Fruit fly (Drosophila melanogaster) whole organism, embryonic: ENCODE data around the gene CG13113.

ENCODE experiments used
- Adf1 ChIP-seq: fragments of 200-800 bp; sonication (Bioruptor generic); IDR thresholded peaks from 2 replicates; pipeline ENCODE4 v1.3.6; 2022; ENCODE audit warnings: missing biosample characterization, missing genetic modification characterization
- BEAF-32 ChIP-seq: fragments of 200-800 bp; sonication (Bioruptor generic); optimal IDR thresholded peaks from 3 replicates; lab custom pipeline; 2017; ENCODE audit warnings: missing biosample characterization, missing genetic modification characterization, mild to moderate bottlenecking, moderate library complexity, missing genetic modification reagents
- CG11456 ChIP-seq: fragments of 200-800 bp; sonication (Bioruptor generic); IDR thresholded peaks from 3 replicates; pipeline ENCODE4 v1.3.6; 2022; ENCODE audit warnings: missing biosample characterization, missing genetic modification characterization
- CG12236 ChIP-seq: fragments of 200-800 bp; sonication (Bioruptor generic); optimal IDR thresholded peaks from 2 replicates; lab custom pipeline; 2016; ENCODE audit warnings: missing biosample characterization, missing genetic modification characterization
- CG12299 ChIP-seq: fragments of 200-800 bp; sonication (Bioruptor generic); optimal IDR thresholded peaks from 2 replicates; lab custom pipeline; 2018; ENCODE audit warnings: missing biosample characterization, mild to moderate bottlenecking, missing genetic modification characterization
- CG15601 ChIP-seq: fragments of 200-800 bp; sonication (Bioruptor generic); optimal IDR thresholded peaks from 3 replicates; lab custom pipeline; 2019; ENCODE audit warnings: missing biosample characterization, mild to moderate bottlenecking, missing genetic modification characterization, moderate library complexity
- CG1792 ChIP-seq: fragments of 200-800 bp; sonication (Bioruptor generic); optimal IDR thresholded peaks from 2 replicates; lab custom pipeline; 2016; ENCODE audit warnings: missing biosample characterization, missing genetic modification characterization
- CG31365 ChIP-seq: fragments of 200-800 bp; sonication (Bioruptor generic); optimal IDR thresholded peaks from 2 replicates; lab custom pipeline; 2018; ENCODE audit warnings: missing biosample characterization, mild to moderate bottlenecking, missing genetic modification characterization
- CG31441 ChIP-seq: fragments of 200-800 bp; sonication (Bioruptor generic); IDR thresholded peaks from 2 replicates; pipeline ENCODE4 v1.3.6; 2022; ENCODE audit warnings: missing biosample characterization, missing genetic modification characterization
- CG3163 ChIP-seq: fragments of 200-800 bp; sonication (Bioruptor generic); optimal IDR thresholded peaks from 3 replicates; lab custom pipeline; 2016; ENCODE audit warnings: missing biosample characterization, missing genetic modification characterization
- CG42726 ChIP-seq: fragments of 200-800 bp; sonication (Bioruptor generic); IDR thresholded peaks from 2 replicates; pipeline ENCODE4 v1.3.6; 2022; ENCODE audit warnings: missing biosample characterization, missing genetic modification characterization; ENCODE audit not compliant: partially characterized antibody
- CG4282 ChIP-seq: fragments of 200-800 bp; sonication (Bioruptor generic); optimal IDR thresholded peaks from 2 replicates; lab custom pipeline; 2016; ENCODE audit warnings: missing biosample characterization, missing genetic modification characterization
- CG4820 ChIP-seq: fragments of 200-800 bp; sonication (Bioruptor generic); optimal IDR thresholded peaks from 3 replicates; lab custom pipeline; 2016; ENCODE audit warnings: missing biosample characterization, missing genetic modification characterization
- CG4854 ChIP-seq: fragments of 200-800 bp; sonication (Bioruptor generic); optimal IDR thresholded peaks from 2 replicates; lab custom pipeline; 2016; ENCODE audit warnings: missing biosample characterization, missing genetic modification characterization, inconsistent platforms
- CG5953 ChIP-seq: fragments of 200-800 bp; sonication (Bioruptor generic); IDR thresholded peaks from 2 replicates; pipeline ENCODE4 v1.3.6; 2022; ENCODE audit warnings: missing biosample characterization, missing genetic modification characterization
- CG6683 ChIP-seq: fragments of 200-800 bp; sonication (Bioruptor generic); optimal IDR thresholded peaks from 2 replicates; lab custom pipeline; 2017; ENCODE audit warnings: missing biosample characterization, mild to moderate bottlenecking, missing genetic modification characterization, missing genetic modification reagents
- CG7556 ChIP-seq: fragments of 200-800 bp; sonication (Bioruptor generic); optimal IDR thresholded peaks from 2 replicates; lab custom pipeline; 2017; ENCODE audit warnings: missing biosample characterization, mild to moderate bottlenecking, missing genetic modification characterization
- CG8089 ChIP-seq: fragments of 200-800 bp; sonication (Bioruptor generic); optimal IDR thresholded peaks from 3 replicates; lab custom pipeline; 2016; ENCODE audit warnings: missing biosample characterization, missing genetic modification characterization
- CG8765 ChIP-seq: fragments of 200-800 bp; sonication (Bioruptor generic); IDR thresholded peaks from 2 replicates; pipeline ENCODE4 v1.3.6; 2022; ENCODE audit warnings: missing biosample characterization, missing genetic modification characterization
- CkIIα-i1 ChIP-seq: fragments of 200-800 bp; sonication (Bioruptor generic); IDR thresholded peaks from 2 replicates; pipeline ENCODE4 v1.3.6; 2022; ENCODE audit warnings: missing biosample characterization, missing genetic modification characterization
- D ChIP-seq, 2 experiments: fragments of 200-800 bp in 1 of 2; fragments of >200 bp in 1 of 2; sonication (Bioruptor generic) in 1 of 2; optimal IDR thresholded peaks; 2 replicates in 1 of 2; 3 replicates in 1 of 2; lab custom pipeline; 2017; ENCODE audit warnings: mild to moderate bottlenecking in 1 of 2, missing biosample characterization in 1 of 2, missing genetic modification characterization in 1 of 2, missing genetic modification reagents in 1 of 2
- Dip3 ChIP-seq: fragments of 200-800 bp; sonication (Bioruptor generic); optimal IDR thresholded peaks from 3 replicates; lab custom pipeline; 2016; ENCODE audit warnings: missing biosample characterization, missing genetic modification characterization
- Eip74EF ChIP-seq, 2 experiments: fragments of 200-800 bp in 1 of 2; fragments of >200 bp in 1 of 2; sonication (Bioruptor generic) in 1 of 2; optimal IDR thresholded peaks; 2 replicates each; lab custom pipeline; 2017 to 2019; ENCODE audit warnings: missing biosample characterization in 2 of 2, missing genetic modification characterization in 2 of 2, mild to moderate bottlenecking in 1 of 2, moderate library complexity in 1 of 2
- Ets97D ChIP-seq: fragments of 200-800 bp; sonication (Bioruptor generic); optimal IDR thresholded peaks from 3 replicates; lab custom pipeline; 2016; ENCODE audit warnings: missing biosample characterization, missing genetic modification characterization
- Hr39 ChIP-seq: fragments of >200 bp; optimal IDR thresholded peaks from 2 replicates; lab custom pipeline; 2017
- Lpt ChIP-seq: fragments of >200 bp; optimal IDR thresholded peaks from 2 replicates; lab custom pipeline; 2018; ENCODE audit warnings: missing biosample characterization, missing genetic modification characterization
- Meics ChIP-seq: fragments of 200-800 bp; sonication (Bioruptor generic); optimal IDR thresholded peaks from 2 replicates; lab custom pipeline; 2017; ENCODE audit warnings: missing biosample characterization, mild to moderate bottlenecking, missing genetic modification characterization
- NC2β ChIP-seq: fragments of 200-800 bp; sonication (Bioruptor generic); optimal IDR thresholded peaks from 2 replicates; lab custom pipeline; 2016; ENCODE audit warnings: missing biosample characterization, missing genetic modification characterization
- Rfx ChIP-seq: fragments of 200-800 bp; sonication (Bioruptor generic); IDR thresholded peaks from 2 replicates; pipeline ENCODE4 v1.3.6; 2022; ENCODE audit warnings: missing biosample characterization, missing genetic modification characterization
- ap ChIP-seq: fragments of 200-800 bp; sonication (Bioruptor generic); IDR thresholded peaks from 2 replicates; pipeline ENCODE4 v1.3.6; 2022; ENCODE audit warnings: missing biosample characterization, missing genetic modification characterization
- chif ChIP-seq, 2 experiments: fragments of 200-800 bp; sonication (Bioruptor generic); optimal IDR thresholded peaks; 3 replicates each; lab custom pipeline; 2016; ENCODE audit warnings: missing biosample characterization in 2 of 2, missing genetic modification characterization in 2 of 2
- fd96Cb ChIP-seq: fragments of 200-800 bp; sonication (Bioruptor generic); optimal IDR thresholded peaks from 2 replicates; lab custom pipeline; 2018; ENCODE audit warnings: missing biosample characterization, mild to moderate bottlenecking, missing genetic modification characterization, moderate library complexity
- ftz-f1 ChIP-seq: fragments of 200-800 bp; sonication (Bioruptor generic); optimal IDR thresholded peaks from 2 replicates; lab custom pipeline; 2016; ENCODE audit warnings: missing biosample characterization, missing genetic modification characterization
- grn ChIP-seq: fragments of 200-800 bp; sonication (Bioruptor generic); optimal IDR thresholded peaks from 3 replicates; lab custom pipeline; 2017; ENCODE audit warnings: missing biosample characterization, missing genetic modification characterization
- hb ChIP-seq: fragments of 200-800 bp; sonication (Bioruptor generic); IDR thresholded peaks from 3 replicates; pipeline ENCODE4 v1.3.6; 2022; ENCODE audit warnings: missing biosample characterization, missing genetic modification characterization; ENCODE audit not compliant: partially characterized antibody
- hth ChIP-seq: fragments of >200 bp; optimal IDR thresholded peaks from 2 replicates; lab custom pipeline; 2017; ENCODE audit warnings: inconsistent platforms
- ind ChIP-seq: fragments of 200-800 bp; sonication (Bioruptor generic); optimal IDR thresholded peaks from 3 replicates; lab custom pipeline; 2016; ENCODE audit warnings: missing biosample characterization, missing genetic modification characterization
- mam ChIP-seq: fragments of 200-800 bp; sonication (Bioruptor generic); optimal IDR thresholded peaks from 3 replicates; lab custom pipeline; 2016; ENCODE audit warnings: missing biosample characterization, missing genetic modification characterization
- onecut ChIP-seq: fragments of 200-800 bp; sonication (Bioruptor generic); IDR thresholded peaks from 2 replicates; pipeline ENCODE4 v1.3.6; 2022; ENCODE audit warnings: missing biosample characterization, missing genetic modification characterization
- p53 ChIP-seq: fragments of 200-800 bp; sonication (Bioruptor generic); optimal IDR thresholded peaks from 2 replicates; lab custom pipeline; 2016; ENCODE audit warnings: missing biosample characterization, missing genetic modification characterization
- salm ChIP-seq: fragments of 200-800 bp; sonication (Bioruptor generic); optimal IDR thresholded peaks from 2 replicates; lab custom pipeline; 2018; ENCODE audit warnings: missing biosample characterization, mild to moderate bottlenecking, missing genetic modification characterization
- sc ChIP-seq, 3 experiments: fragments of >200 bp in 2 of 3; fragments of 200-800 bp in 1 of 3; sonication (Bioruptor generic) in 1 of 3; optimal IDR thresholded peaks; 2 replicates in 2 of 3; 3 replicates in 1 of 3; lab custom pipeline; 2017; ENCODE audit warnings: mild to moderate bottlenecking in 1 of 3, missing biosample characterization in 1 of 3, missing genetic modification characterization in 1 of 3, missing genetic modification reagents in 1 of 3
- slp2 ChIP-seq: fragments of 200-800 bp; sonication (Bioruptor generic); optimal IDR thresholded peaks from 2 replicates; lab custom pipeline; 2016; ENCODE audit warnings: missing biosample characterization, missing genetic modification characterization
- stc ChIP-seq: fragments of 200-800 bp; sonication (Bioruptor generic); IDR thresholded peaks from 2 replicates; pipeline ENCODE4 v1.3.6; 2022; ENCODE audit warnings: missing biosample characterization, missing genetic modification characterization
- tap ChIP-seq: fragments of 200-800 bp; optimal IDR thresholded peaks from 3 replicates; lab custom pipeline; 2019; ENCODE audit warnings: missing biosample characterization, mild to moderate bottlenecking, missing genetic modification characterization, moderate library complexity
- tgo ChIP-seq: fragments of 200-800 bp; sonication (Bioruptor generic); IDR thresholded peaks from 3 replicates; pipeline ENCODE4 v1.3.6; 2022; ENCODE audit warnings: missing biosample characterization, missing genetic modification characterization
- tna ChIP-seq: fragments of 200-800 bp; sonication (Bioruptor generic); IDR thresholded peaks from 2 replicates; pipeline ENCODE4 v1.3.6; 2022; ENCODE audit warnings: missing biosample characterization, missing genetic modification characterization; ENCODE audit not compliant: partially characterized antibody
- twi ChIP-seq: fragments of 200-800 bp; optimal IDR thresholded peaks from 2 replicates; lab custom pipeline; 2019; ENCODE audit warnings: missing biosample characterization, mild to moderate bottlenecking, missing genetic modification characterization, moderate library complexity
- usp ChIP-seq: fragments of >200 bp; optimal IDR thresholded peaks from 2 replicates; lab custom pipeline; 2017; ENCODE audit warnings: missing biosample characterization, missing genetic modification characterization

The CG13113 gene

dm6 chr2L:9568360-9569088 lies 24.6 kb downstream of the CG13113 start, which contains the start of gene brwl (continued):
- TF ChIP-seq CG8765 = peak; percentile 92
- peak; percentile 98 for TF ChIP-seq CG6683
- TF ChIP-seq CG42726 (GFP tag; lab: Robert Waterston, UW) = no peak
- peak; percentile 98 for TF ChIP-seq CG12299 (tag; lab: Kevin White, UChicago)
- TF ChIP-seq CG5953 (GFP tag; lab: Robert Waterston, UW) = peak; percentile 95
- TF ChIP-seq ind (GFP tag; lab: Kevin White, UChicago) = peak; percentile 99
- peak; percentile 98 for TF ChIP-seq slp2 (GFP tag; lab: Kevin White, UChicago)
- TF ChIP-seq NC2β = peak; percentile 98
- peak; percentile 92 for TF ChIP-seq CkIIα-i1 (GFP tag; lab: Robert Waterston, UW)
- TF ChIP-seq mam (GFP tag; lab: Kevin White, UChicago) = peak; percentile 98
- TF ChIP-seq CG1792 = peak; percentile 95
- no peak for TF ChIP-seq usp (GFP tag; lab: Kevin White, UChicago)
- TF ChIP-seq CG4820 (GFP tag; lab: Kevin White, UChicago) = peak; percentile 98
- peak; percentile 90 for TF ChIP-seq Ets97D (GFP tag; lab: Kevin White, UChicago)
- peak; percentile 45 for TF ChIP-seq BEAF-32 (GFP tag; lab: Kevin White, UChicago)
- peak; percentile 96 for TF ChIP-seq CG12236 (GFP tag; lab: Kevin White, UChicago)
- TF ChIP-seq Lpt (GFP tag; lab: Kevin White, UChicago) = no peak
- TF ChIP-seq CG31441 (GFP tag; lab: Robert Waterston, UW) = peak; percentile 99
- TF ChIP-seq CG8089 (GFP tag; lab: Kevin White, UChicago) = peak; percentile 96
- TF ChIP-seq CG4854 = peak; percentile 98
- peak; percentile 98 for TF ChIP-seq salm (tag; lab: Kevin White, UChicago)
- TF ChIP-seq chif (GFP tag; optimal IDR thresholded peaks at IDR 0.05; lab: Kevin White, UChicago) = peak; percentile 99
- peak; percentile 91 for TF ChIP-seq CG4282 (GFP tag; lab: Kevin White, UChicago)
- peak in 1 of 2 experiments; percentile 98 for TF ChIP-seq Eip74EF (GFP tag; optimal IDR thresholded peaks at IDR 0.05; lab: Kevin White, UChicago)
- TF ChIP-seq stc = peak; percentile 99
- no peak for TF ChIP-seq Hr39 (lab: Kevin White, UChicago)
- TF ChIP-seq Adf1 (GFP tag; lab: Robert Waterston, UW) = peak; percentile 89
- peak; percentile 99 for TF ChIP-seq CG7556 (GFP tag; lab: Kevin White, UChicago)
- TF ChIP-seq Meics = peak; percentile 99
- TF ChIP-seq CG31365 (tag; lab: Kevin White, UChicago) = peak; percentile 90
- peak; percentile 96 for TF ChIP-seq twi (tag; lab: Kevin White, UChicago)
- no peak for TF ChIP-seq tna (GFP tag; lab: Robert Waterston, UW)
- TF ChIP-seq tgo = peak; percentile 99
- peak; percentile 97 for TF ChIP-seq ap
- TF ChIP-seq CG11456 (GFP tag; lab: Robert Waterston, UW) = peak; percentile 97
- no peak for TF ChIP-seq sc (optimal IDR thresholded peaks at IDR 0.05; lab: Kevin White, UChicago)
- TF ChIP-seq sc (GFP tag; optimal IDR thresholded peaks at IDR 0.05; lab: Kevin White, UChicago) = peak; percentile 99
- TF ChIP-seq D (optimal IDR thresholded peaks at IDR 0.05; lab: Kevin White, UChicago) = peak; percentile 93
- TF ChIP-seq D (GFP tag; optimal IDR thresholded peaks at IDR 0.05; lab: Kevin White, UChicago) = peak; percentile 99
- peak; percentile 87 for TF ChIP-seq CG3163
- no peak for TF ChIP-seq hth (lab: Kevin White, UChicago)
- peak; percentile 94 for TF ChIP-seq onecut (GFP tag; lab: Robert Waterston, UW)
- peak; percentile 98 for TF ChIP-seq Dip3 (GFP tag; lab: Kevin White, UChicago)
- peak; percentile 99 for TF ChIP-seq fd96Cb (tag; lab: Kevin White, UChicago)
- peak; percentile 99 for TF ChIP-seq Rfx (GFP tag; lab: Robert Waterston, UW)
- no peak for TF ChIP-seq hb (GFP tag; lab: Robert Waterston, UW)
- TF ChIP-seq ftz-f1 (GFP tag; lab: Kevin White, UChicago) = peak; percentile 92
- peak; percentile 99 for TF ChIP-seq tap (tag; lab: Kevin White, UChicago)
- peak; percentile 92 for TF ChIP-seq p53 (GFP tag; lab: Kevin White, UChicago)
- TF ChIP-seq grn (GFP tag; lab: Kevin White, UChicago) = peak; percentile 91
- TF ChIP-seq CG15601 (tag; lab: Kevin White, UChicago) = peak; percentile 97
